Fruit fly (Drosophila melanogaster): ENCODE data around the gene CG33669.
"Not testable (repeated sequence)": the region's sequence is repeated elsewhere in the genome, so short reads cannot be mapped to it uniquely, and the experiment has no call there.

The CG33669 gene

DNA sequence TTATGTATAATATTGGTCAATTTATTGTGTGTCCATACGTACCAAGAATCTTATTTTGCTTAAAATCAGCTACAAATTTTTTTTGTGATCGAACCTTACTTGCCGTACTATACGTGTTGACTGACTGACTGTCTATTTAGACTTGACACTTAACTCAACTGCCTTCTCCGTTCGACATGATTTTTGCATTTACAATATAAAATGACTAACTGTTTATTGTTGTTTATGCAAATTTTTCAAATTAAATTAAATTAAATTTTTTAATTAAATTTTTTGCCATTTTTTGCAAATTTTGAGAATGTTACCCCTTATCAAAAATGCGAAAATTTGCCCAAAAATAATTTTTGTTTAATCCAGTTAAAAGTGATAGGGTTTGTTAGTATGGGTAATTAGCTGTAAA is at the start of gene CG33669:
Gene CG33669, minus strand, starts transcription at position 101 of the 400 bp plus-strand sequence.
- TF ChIP-seq GATAd, CG9705, CG32264 (GFP tag; optimal IDR thresholded peaks at IDR 0.05): not testable (repeated sequence)

DNA sequence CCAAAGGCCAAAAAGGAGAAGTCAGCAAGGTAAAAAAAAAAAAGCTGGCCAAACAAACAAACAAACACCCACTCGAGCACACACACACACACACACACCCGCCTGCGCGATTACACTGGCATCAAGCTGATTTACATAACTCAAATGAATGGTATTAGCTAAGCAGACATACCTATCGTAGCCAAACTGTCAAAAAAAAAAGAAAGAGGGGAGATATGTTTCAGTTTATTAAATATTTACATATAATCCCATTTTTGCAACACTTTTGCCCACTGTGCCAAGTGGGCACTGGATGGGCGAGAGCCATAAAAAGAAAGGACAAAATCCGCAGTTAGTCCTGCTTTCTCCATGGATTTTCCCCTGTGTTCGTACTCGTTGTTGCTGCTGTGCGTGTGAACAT is 39.6 kb upstream of the CG33669 start:
- TF ChIP-seq Hnf4 (GFP tag; optimal IDR thresholded peaks at IDR 0.05): no peak
- no peak for TF ChIP-seq Hr83 (GFP tag; optimal IDR thresholded peaks at IDR 0.05; ENCODE audit: poor library complexity, severe bottlenecking)
- no peak for TF ChIP-seq woc (GFP tag; optimal IDR thresholded peaks at IDR 0.05)
- TF ChIP-seq h (GFP tag; optimal IDR thresholded peaks at IDR 0.05): peak; percentile 3
- TF ChIP-seq Rel (GFP tag; optimal IDR thresholded peaks at IDR 0.05): no peak
- no peak for TF ChIP-seq Rel (tag; optimal IDR thresholded peaks at IDR 0.05)
- no peak for TF ChIP-seq Hr78 (GFP tag; optimal IDR thresholded peaks at IDR 0.05)
- no peak for TF ChIP-seq usp (GFP tag; optimal IDR thresholded peaks at IDR 0.05)
- no peak for TF ChIP-seq HLH106 (tag; optimal IDR thresholded peaks at IDR 0.05)
- peak; percentile 3 for TF ChIP-seq fru (GFP tag; optimal IDR thresholded peaks at IDR 0.05)
- no peak for TF ChIP-seq ey (GFP tag; optimal IDR thresholded peaks at IDR 0.05)
- TF ChIP-seq psq (GFP tag; optimal IDR thresholded peaks at IDR 0.05): no peak
- TF ChIP-seq dl (GFP tag; optimal IDR thresholded peaks at IDR 0.05; ENCODE audit: insufficient read depth in 1 of 2, partially characterized antibody in 2 of 2): no peak
- peak; percentile 1 for TF ChIP-seq Dfd (GFP tag; optimal IDR thresholded peaks at IDR 0.05)

DNA sequence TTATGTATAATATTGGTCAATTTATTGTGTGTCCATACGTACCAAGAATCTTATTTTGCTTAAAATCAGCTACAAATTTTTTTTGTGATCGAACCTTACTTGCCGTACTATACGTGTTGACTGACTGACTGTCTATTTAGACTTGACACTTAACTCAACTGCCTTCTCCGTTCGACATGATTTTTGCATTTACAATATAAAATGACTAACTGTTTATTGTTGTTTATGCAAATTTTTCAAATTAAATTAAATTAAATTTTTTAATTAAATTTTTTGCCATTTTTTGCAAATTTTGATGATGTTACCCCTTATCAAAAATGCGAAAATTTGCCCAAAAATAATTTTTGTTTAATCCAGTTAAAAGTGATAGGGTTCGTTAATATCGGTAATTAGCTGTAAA is 19.4 kb upstream of the CG33669 start, which contains the start of gene CG33668:
Gene CG33668, minus strand, starts transcription at position 101 of the 400 bp plus-strand sequence.
- not testable (repeated sequence) for TF ChIP-seq CG32264, dmrt93B, sv (GFP tag; optimal IDR thresholded peaks at IDR 0.05)

DNA sequence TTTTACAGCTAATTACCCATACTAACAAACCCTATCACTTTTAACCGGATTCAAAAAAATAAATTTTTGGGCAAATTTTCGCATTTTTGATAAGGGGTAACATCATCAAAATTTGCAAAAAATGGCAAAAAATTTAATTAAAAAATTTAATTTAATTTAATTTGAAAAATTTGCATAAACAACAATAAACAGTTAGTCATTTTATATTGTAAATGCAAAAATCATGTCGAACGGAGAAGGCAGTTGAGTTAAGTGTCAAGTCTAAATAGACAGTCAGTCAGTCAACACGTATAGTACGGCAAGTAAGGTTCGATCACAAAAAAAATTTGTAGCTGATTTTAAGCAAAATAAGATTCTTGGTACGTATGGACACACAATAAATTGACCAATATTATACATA is 16.0 kb downstream of the CG33669 start, which contains the start of gene CG33664:
Gene CG33664, plus strand, starts transcription at position 301 of the 400 bp plus-strand sequence.
- not testable (repeated sequence) for TF ChIP-seq foxo, Hr78, jim (GFP tag; optimal IDR thresholded peaks at IDR 0.05)

DNA sequence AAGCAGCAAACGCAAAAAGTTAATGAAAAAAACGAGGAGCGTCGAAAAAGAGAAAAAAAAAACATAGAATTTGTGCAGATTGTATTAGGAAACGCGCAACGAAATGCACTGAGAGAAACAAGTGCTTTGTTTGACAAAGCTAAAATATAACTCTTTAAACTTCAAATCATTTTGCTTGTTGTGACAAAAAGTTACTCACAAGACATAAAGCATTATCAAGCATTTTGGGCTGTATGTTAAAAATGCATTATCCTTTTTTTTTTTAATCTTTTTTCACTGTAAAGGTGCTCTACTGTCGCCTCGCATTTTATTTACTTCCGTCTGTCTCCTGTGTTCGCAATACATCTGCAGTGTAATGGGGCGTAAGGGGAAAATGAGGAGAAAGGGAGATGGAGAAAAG is 23.2 kb downstream of the CG33669 start:
- TF ChIP-seq sv (GFP tag; optimal IDR thresholded peaks at IDR 0.05): no peak

DNA sequence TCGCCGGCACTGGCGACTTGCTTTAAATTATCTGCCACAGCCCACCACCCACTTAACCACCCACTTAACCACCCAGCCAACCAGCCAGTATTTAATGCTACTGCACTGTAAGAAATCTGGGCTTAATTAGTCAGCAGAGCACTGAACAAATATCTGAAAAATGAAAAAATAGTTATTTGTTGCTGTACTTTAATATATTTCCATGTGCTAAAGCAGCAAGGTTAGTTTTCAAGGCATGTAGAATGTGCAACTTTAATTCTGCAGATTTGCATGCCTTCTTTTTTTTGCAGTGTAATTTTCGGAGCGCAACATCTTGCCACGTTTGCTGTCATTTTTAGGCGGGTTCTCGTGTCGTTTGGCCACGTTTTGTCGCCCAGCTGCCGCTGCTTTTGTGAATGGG is 24.3 kb downstream of the CG33669 start:
- TF ChIP-seq h (GFP tag; optimal IDR thresholded peaks at IDR 0.05) (peak; percentile 7), fru (GFP tag; optimal IDR thresholded peaks at IDR 0.05) (peak; percentile 23), ey (GFP tag; optimal IDR thresholded peaks at IDR 0.05) (no peak), HLH106 (tag; optimal IDR thresholded peaks at IDR 0.05) (peak; percentile 13), CrebA (GFP tag; optimal IDR thresholded peaks at IDR 0.05; ENCODE audit: borderline replicate concordance) (no peak), usp (GFP tag; optimal IDR thresholded peaks at IDR 0.05) (no peak), foxo (GFP tag; optimal IDR thresholded peaks at IDR 0.05) (peak in 1 of 2 experiments; percentile 27)

DNA sequence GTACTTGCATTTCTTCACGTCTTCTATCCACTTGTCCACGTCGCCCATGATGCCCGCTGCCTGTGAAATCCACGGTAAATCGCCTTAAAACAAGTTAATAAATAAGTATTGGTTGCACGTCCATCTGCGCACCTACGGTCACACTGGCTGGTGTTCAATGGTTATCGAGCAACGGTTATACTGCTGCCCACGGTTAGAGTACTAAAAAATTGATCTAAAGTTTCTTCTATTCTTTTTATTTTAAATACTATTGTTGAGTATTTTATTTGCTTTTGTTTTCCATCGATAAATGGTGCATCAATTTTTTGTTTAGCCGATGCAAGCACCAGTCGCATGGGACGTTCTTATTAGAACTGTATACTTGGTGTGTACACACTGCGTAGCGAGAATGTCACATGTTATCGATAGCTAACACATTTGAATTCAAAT is 27.1 kb downstream of the CG33669 start, which contains the start of gene PpV:
Gene PpV, minus strand, starts transcription at position 147 of the 429 bp plus-strand sequence.
- TF ChIP-seq Dfd (GFP tag; optimal IDR thresholded peaks at IDR 0.05) (no peak), tai (GFP tag; optimal IDR thresholded peaks at IDR 0.05) (no peak), HLH106 (tag; optimal IDR thresholded peaks at IDR 0.05) (peak; percentile 4), CG9705 (GFP tag; optimal IDR thresholded peaks at IDR 0.05) (no peak), dsf (GFP tag; optimal IDR thresholded peaks at IDR 0.05; ENCODE audit: borderline replicate concordance) (no peak), ey (GFP tag; optimal IDR thresholded peaks at IDR 0.05) (no peak), sage (GFP tag; optimal IDR thresholded peaks at IDR 0.05) (no peak), h (GFP tag; optimal IDR thresholded peaks at IDR 0.05) (peak; percentile 13), CrebA (GFP tag; optimal IDR thresholded peaks at IDR 0.05; ENCODE audit: borderline replicate concordance) (no peak), usp (GFP tag; optimal IDR thresholded peaks at IDR 0.05) (no peak), Dif (GFP tag; optimal IDR thresholded peaks at IDR 0.05; ENCODE audit: partially characterized antibody) (no peak), Vsx2 (GFP tag; optimal IDR thresholded peaks at IDR 0.05; ENCODE audit: partially characterized antibody) (no peak), lola (GFP tag; optimal IDR thresholded peaks at IDR 0.05) (no peak), Rel (GFP tag; optimal IDR thresholded peaks at IDR 0.05) (no peak), Rel (tag; optimal IDR thresholded peaks at IDR 0.05) (peak; percentile 6), GATAd (GFP tag; optimal IDR thresholded peaks at IDR 0.05) (no peak), Sp1 (GFP tag; optimal IDR thresholded peaks at IDR 0.05) (peak; percentile 7), br (GFP tag; optimal IDR thresholded peaks at IDR 0.05) (no peak), rgr (GFP tag; optimal IDR thresholded peaks at IDR 0.05) (no peak), Myc (optimal IDR thresholded peaks at IDR 0.05) (no peak), jim (GFP tag; optimal IDR thresholded peaks at IDR 0.05) (no peak), Hr78 (GFP tag; optimal IDR thresholded peaks at IDR 0.05) (no peak), N (GFP tag; optimal IDR thresholded peaks at IDR 0.05) (no peak), woc (GFP tag; optimal IDR thresholded peaks at IDR 0.05) (no peak), fru (GFP tag; optimal IDR thresholded peaks at IDR 0.05) (no peak), CG32264 (GFP tag; optimal IDR thresholded peaks at IDR 0.05) (no peak)
